Fruit fly (Drosophila melanogaster): Measurements from ENCODE around the gene mats.
A peak's percentile ranks its signal among the peaks of the same experiment; 100 is the strongest.

- peak; percentile 76 for TF ChIP-seq CG15336 (GFP tag; IDR thresholded peaks at IDR 0.05)
- TF ChIP-seq net (GFP tag; optimal IDR thresholded peaks at IDR 0.05) = peak; percentile 60
Observed at dm6 chr3R:22468829-22469487, 48.0 kb downstream of the mats start.
